Worm (Caenorhabditis elegans) whole organism, L4/young adult: Measurements from ENCODE around the gene gur-3.

Experiments used
- W03F9.2 ChIP-seq: fragments of 150-350 bp; optimal IDR thresholded peaks from 2 replicates; lab custom pipeline; 2014; ENCODE audit warnings: missing biosample characterization, missing genetic modification characterization
- dao-5 ChIP-seq: sonication (generic microtip); optimal IDR thresholded peaks from 2 replicates; lab custom pipeline; 2016; ENCODE audit warnings: missing genotype, missing genetic modification characterization, moderate library complexity, missing compliant biosample characterization
- him-1 ChIP-seq: sonication (generic microtip); optimal IDR thresholded peaks from 2 replicates; lab custom pipeline; 2016; ENCODE audit warnings: missing genotype, missing genetic modification reagents, missing genetic modification characterization, missing compliant biosample characterization

- no peak for TF ChIP-seq W03F9.2 (tag; lab: Kevin White, UChicago)
- peak; percentile 64 for TF ChIP-seq him-1 (tag; lab: Kevin White, UChicago)
- TF ChIP-seq dao-5 (tag; lab: Kevin White, UChicago) = no peak
These were observed 29.4 kb upstream of the gur-3 start for ce11 chrX:10435492-10435939.
